Fruit fly (Drosophila melanogaster): ENCODE measurements around the gene t-cup.

DNA sequence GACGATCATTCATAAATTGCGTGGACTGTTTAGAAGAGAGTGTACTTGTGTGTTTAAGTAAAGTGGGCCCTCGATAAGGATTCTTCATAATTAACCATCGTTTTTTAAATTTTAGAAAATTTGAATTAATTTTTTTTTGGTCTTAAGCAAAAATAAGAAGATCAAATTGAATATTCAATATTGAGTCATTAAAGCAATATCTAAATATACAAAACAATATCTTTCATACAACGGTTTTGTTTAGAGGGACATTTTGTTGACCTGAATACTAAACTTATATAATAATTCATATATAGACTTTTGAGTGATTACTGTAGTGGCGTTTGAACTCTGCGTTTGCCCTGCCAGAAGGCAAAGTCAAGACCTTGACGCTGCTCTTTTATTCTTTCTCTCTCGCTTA is 44.9 kb upstream of the t-cup start:
- TF ChIP-seq CG5204 (GFP tag; optimal IDR thresholded peaks at IDR 0.05) (no peak), ovo (GFP tag; optimal IDR thresholded peaks at IDR 0.05) (no peak), cic (GFP tag; optimal IDR thresholded peaks at IDR 0.05) (no peak), CG1620 (GFP tag; optimal IDR thresholded peaks at IDR 0.05) (no peak), cnc (optimal IDR thresholded peaks at IDR 0.05) (no peak), Hr96 (GFP tag; optimal IDR thresholded peaks at IDR 0.05) (no peak)

Data from whole organism, adult.